Worm (Caenorhabditis elegans): ENCODE measurements around the gene spp-8.

Gene spp-8

DNA sequence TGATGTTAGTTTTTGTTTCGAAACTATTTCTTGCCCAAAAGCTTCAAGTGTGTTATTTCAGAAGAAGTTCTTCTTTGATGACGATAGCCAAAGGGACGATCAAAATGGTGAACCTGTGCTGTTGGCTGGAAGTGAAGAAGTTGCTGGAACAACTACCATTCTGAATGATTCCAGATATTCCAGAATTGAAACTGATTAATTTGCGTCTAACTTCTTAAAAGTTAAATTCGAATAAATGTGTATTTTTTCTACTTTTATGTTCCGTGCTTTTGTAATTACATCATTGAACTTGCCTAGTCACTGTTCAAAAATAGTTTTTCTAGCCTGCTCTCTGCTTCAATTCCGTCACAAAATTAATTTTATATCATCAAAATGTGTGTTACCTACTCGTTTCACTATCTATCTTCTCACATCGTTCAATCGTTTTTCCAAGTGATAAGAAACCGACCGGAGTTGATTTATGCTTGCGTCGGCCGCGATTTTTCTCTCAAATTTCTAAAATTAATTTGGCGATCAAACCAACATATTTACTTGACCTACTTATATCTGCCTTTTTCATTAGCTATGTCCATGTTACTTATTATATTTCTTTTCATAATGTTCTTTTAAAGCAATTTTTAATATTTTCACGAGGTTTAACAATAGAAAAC lies 6.3 kb upstream of the spp-8 start:
- no peak for TF ChIP-seq ceh-13 (GFP tag; optimal IDR thresholded peaks at IDR 0.05)
- TF ChIP-seq tbx-11 (GFP tag; IDR thresholded peaks at IDR 0.05), result no peak
- no peak for TF ChIP-seq hnd-1 (tag; optimal IDR thresholded peaks at IDR 0.05)
- TF ChIP-seq hmbx-1 (tag; optimal IDR thresholded peaks at IDR 0.05), result no peak
- TF ChIP-seq aly-1 (tag; optimal IDR thresholded peaks at IDR 0.05), result no peak
- TF ChIP-seq ama-1 (optimal IDR thresholded peaks at IDR 0.05), result no peak
- TF ChIP-seq B0310.2 (tag; optimal IDR thresholded peaks at IDR 0.05), result no peak
- TF ChIP-seq hmg-4 (GFP tag; optimal IDR thresholded peaks at IDR 0.05), result no peak
- no peak for TF ChIP-seq ets-7 (tag; optimal IDR thresholded peaks at IDR 0.05)
- TF ChIP-seq ceh-36 (tag; optimal IDR thresholded peaks at IDR 0.05), result no peak

DNA sequence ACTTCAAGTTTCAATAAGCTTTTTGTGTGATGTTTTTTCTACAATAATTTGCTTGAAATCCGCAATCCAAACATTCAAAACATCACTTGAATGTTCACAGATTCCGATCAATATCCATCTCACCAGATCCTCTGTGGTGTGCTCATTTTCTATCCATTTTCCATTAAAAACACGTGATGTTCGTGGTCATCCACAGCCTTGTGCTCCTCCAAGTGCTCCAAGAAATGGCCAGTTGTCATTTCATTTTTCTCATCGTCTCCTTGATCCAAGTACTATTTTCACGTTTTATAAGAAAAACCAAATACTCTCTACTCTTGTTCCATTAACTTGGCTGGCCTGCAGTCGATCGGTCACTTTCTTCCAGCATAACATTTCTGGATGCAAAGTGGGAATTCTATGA lies 5.3 kb upstream of the spp-8 start:
- TF ChIP-seq pes-1 (GFP tag; IDR thresholded peaks at IDR 0.05), result no peak
- TF ChIP-seq ceh-36 (tag; optimal IDR thresholded peaks at IDR 0.05), result no peak
- TF ChIP-seq tbx-37 (GFP tag; conservative IDR thresholded peaks at IDR 0.05), result no peak
- TF ChIP-seq ama-1 (optimal IDR thresholded peaks at IDR 0.05), result no peak
- no peak for TF ChIP-seq tbx-11 (GFP tag; IDR thresholded peaks at IDR 0.05)
- no peak for TF ChIP-seq F13C5.2 (tag; optimal IDR thresholded peaks at IDR 0.05)
- no peak for TF ChIP-seq flt-1 (GFP tag; IDR thresholded peaks at IDR 0.05)
- no peak for TF ChIP-seq hnd-1 (tag; optimal IDR thresholded peaks at IDR 0.05)
- no peak for TF ChIP-seq hmg-4 (GFP tag; optimal IDR thresholded peaks at IDR 0.05)
- no peak for TF ChIP-seq sea-1 (GFP tag; conservative IDR thresholded peaks at IDR 0.05)
- TF ChIP-seq aly-1 (tag; optimal IDR thresholded peaks at IDR 0.05), result no peak
- no peak for TF ChIP-seq scrt-1 (GFP tag; IDR thresholded peaks at IDR 0.05)
- no peak for TF ChIP-seq hmbx-1 (tag; optimal IDR thresholded peaks at IDR 0.05)
- TF ChIP-seq B0310.2 (tag; optimal IDR thresholded peaks at IDR 0.05), result no peak

DNA sequence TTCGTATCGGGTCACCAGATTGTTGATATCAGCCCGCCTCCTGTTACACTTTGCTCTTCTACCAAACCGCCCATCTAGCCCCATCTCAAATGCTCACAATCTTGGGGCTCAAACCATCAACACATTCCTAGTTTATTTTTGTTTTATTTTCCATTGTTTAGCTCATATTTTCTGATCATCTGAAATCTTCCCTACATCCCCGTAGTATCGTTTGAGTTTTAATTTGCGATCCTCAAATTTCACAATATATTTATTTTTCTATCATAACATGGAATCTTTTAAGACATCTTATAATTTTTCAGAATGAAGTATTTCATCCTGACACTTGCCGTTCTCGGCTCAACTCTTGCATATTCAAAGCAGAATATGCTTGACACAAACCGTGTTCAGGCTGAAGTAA lies 4.6 kb upstream of the spp-8 start, which contains the start of gene spp-10:
TSS of gene spp-10 (plus strand) at position 301 of the 400 bp plus-strand sequence.
- TF ChIP-seq pes-1 (GFP tag; IDR thresholded peaks at IDR 0.05) (no peak), tra-4 (tag; optimal IDR thresholded peaks at IDR 0.05) (no peak), ceh-13 (GFP tag; optimal IDR thresholded peaks at IDR 0.05) (no peak), hmg-4 (GFP tag; optimal IDR thresholded peaks at IDR 0.05) (no peak), hnd-1 (tag; optimal IDR thresholded peaks at IDR 0.05) (no peak), F13C5.2 (tag; optimal IDR thresholded peaks at IDR 0.05) (no peak), tbx-37 (GFP tag; conservative IDR thresholded peaks at IDR 0.05) (no peak)

DNA sequence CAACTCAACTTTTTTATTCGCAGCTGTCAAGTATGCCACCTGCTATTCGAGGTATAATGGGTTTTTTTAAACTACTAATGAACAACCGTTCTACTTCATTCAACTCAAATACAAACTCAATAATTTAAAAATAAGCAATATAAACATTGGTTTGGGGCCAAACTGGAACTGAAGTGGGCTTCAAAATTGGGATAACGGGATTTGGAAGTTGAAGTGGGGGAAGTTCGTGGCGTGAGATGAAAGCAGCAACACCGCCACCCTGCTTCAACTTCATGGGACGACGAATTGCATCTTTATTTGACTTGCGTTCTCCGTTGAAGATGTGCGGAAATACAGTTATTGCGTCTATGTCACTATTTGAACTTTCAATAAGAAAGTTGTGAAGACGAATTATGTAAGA lies 2.9 kb upstream of the spp-8 start:
- TF ChIP-seq hnd-1 (tag; optimal IDR thresholded peaks at IDR 0.05), result no peak
- TF ChIP-seq ama-1 (optimal IDR thresholded peaks at IDR 0.05), result no peak
- no peak for TF ChIP-seq tra-4 (tag; optimal IDR thresholded peaks at IDR 0.05)
- no peak for TF ChIP-seq ets-7 (tag; optimal IDR thresholded peaks at IDR 0.05)
- TF ChIP-seq B0310.2 (tag; optimal IDR thresholded peaks at IDR 0.05), result no peak
- no peak for TF ChIP-seq tbx-11 (GFP tag; IDR thresholded peaks at IDR 0.05)
- no peak for TF ChIP-seq hmbx-1 (tag; optimal IDR thresholded peaks at IDR 0.05)
- TF ChIP-seq hmg-4 (GFP tag; optimal IDR thresholded peaks at IDR 0.05), result no peak
- no peak for TF ChIP-seq scrt-1 (GFP tag; IDR thresholded peaks at IDR 0.05)
- TF ChIP-seq ceh-36 (tag; optimal IDR thresholded peaks at IDR 0.05), result no peak
- TF ChIP-seq tbx-37 (GFP tag; conservative IDR thresholded peaks at IDR 0.05), result no peak
- no peak for TF ChIP-seq F13C5.2 (tag; optimal IDR thresholded peaks at IDR 0.05)
- TF ChIP-seq flt-1 (GFP tag; IDR thresholded peaks at IDR 0.05), result no peak

DNA sequence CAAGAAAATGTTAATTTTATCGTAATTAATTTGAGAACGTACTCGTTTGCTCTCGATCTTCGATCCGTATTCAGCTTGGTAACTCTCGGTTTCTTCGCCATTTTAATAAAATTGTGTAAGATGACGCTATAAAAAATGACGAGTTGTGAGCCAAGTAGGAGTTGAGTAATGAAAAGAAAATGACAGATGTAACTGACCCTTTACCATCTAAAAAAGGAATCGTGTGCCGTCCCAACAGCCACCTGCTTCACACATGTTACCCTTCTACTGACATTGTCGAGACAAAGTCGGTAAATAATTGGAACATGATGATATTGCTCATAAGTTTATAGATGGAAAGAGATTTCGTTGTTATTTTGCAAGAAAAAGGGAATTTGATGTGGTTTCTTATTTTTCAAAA lies 2.1 kb upstream of the spp-8 start, which contains the start of gene hlh-12:
TSS of gene hlh-12 (minus strand) at position 101 of the 400 bp plus-strand sequence.
- TF ChIP-seq ets-7 (tag; optimal IDR thresholded peaks at IDR 0.05), result no peak
- no peak for TF ChIP-seq sea-1 (GFP tag; conservative IDR thresholded peaks at IDR 0.05)
- no peak for TF ChIP-seq pes-1 (GFP tag; IDR thresholded peaks at IDR 0.05)
- TF ChIP-seq hmbx-1 (tag; optimal IDR thresholded peaks at IDR 0.05), result no peak
- TF ChIP-seq tbx-37 (GFP tag; conservative IDR thresholded peaks at IDR 0.05), result no peak
- no peak for TF ChIP-seq tra-4 (tag; optimal IDR thresholded peaks at IDR 0.05)
- no peak for TF ChIP-seq F13C5.2 (tag; optimal IDR thresholded peaks at IDR 0.05)
- no peak for TF ChIP-seq ama-1 (optimal IDR thresholded peaks at IDR 0.05)
- TF ChIP-seq scrt-1 (GFP tag; IDR thresholded peaks at IDR 0.05), result no peak
- TF ChIP-seq hnd-1 (tag; optimal IDR thresholded peaks at IDR 0.05), result no peak
- TF ChIP-seq aly-1 (tag; optimal IDR thresholded peaks at IDR 0.05), result no peak
- TF ChIP-seq flt-1 (GFP tag; IDR thresholded peaks at IDR 0.05), result no peak
- TF ChIP-seq tbx-11 (GFP tag; IDR thresholded peaks at IDR 0.05), result no peak
- TF ChIP-seq ceh-13 (GFP tag; optimal IDR thresholded peaks at IDR 0.05), result no peak
- TF ChIP-seq hmg-4 (GFP tag; optimal IDR thresholded peaks at IDR 0.05), result no peak

DNA sequence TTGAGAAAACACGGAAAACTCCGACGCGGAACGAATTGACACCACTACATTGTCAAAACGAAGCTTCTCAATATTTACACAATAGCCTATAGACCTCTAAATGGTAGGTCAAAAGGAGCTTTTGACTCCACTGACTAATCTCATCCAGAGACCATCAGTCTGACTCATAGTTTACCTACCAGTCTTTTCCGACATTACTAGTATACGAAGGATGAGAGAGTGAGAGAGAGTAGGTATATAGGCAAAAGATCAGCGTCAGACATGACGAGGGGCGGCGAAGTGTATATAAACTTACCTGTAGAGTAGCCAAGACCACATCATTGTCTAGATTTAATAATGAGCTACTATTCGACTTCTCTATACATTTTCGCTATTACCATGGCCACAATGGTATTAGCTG lies 5.7 kb downstream of the spp-8 start, which contains the start of gene srlf-3:
TSS of gene srlf-3 (plus strand) at position 301 of the 400 bp plus-strand sequence.
- TF ChIP-seq hmg-4 (GFP tag; optimal IDR thresholded peaks at IDR 0.05) (no peak), ceh-36 (tag; optimal IDR thresholded peaks at IDR 0.05) (no peak), F13C5.2 (tag; optimal IDR thresholded peaks at IDR 0.05) (no peak), hnd-1 (tag; optimal IDR thresholded peaks at IDR 0.05) (no peak), hmbx-1 (tag; optimal IDR thresholded peaks at IDR 0.05) (no peak), B0310.2 (tag; optimal IDR thresholded peaks at IDR 0.05) (no peak), ama-1 (optimal IDR thresholded peaks at IDR 0.05) (no peak), tbx-37 (GFP tag; conservative IDR thresholded peaks at IDR 0.05) (no peak), sea-1 (GFP tag; conservative IDR thresholded peaks at IDR 0.05) (no peak), flt-1 (GFP tag; IDR thresholded peaks at IDR 0.05) (no peak), aly-1 (tag; optimal IDR thresholded peaks at IDR 0.05) (no peak), ceh-13 (GFP tag; optimal IDR thresholded peaks at IDR 0.05) (no peak), pes-1 (GFP tag; IDR thresholded peaks at IDR 0.05) (no peak), tra-4 (tag; optimal IDR thresholded peaks at IDR 0.05) (no peak), tbx-11 (GFP tag; IDR thresholded peaks at IDR 0.05) (no peak), ets-7 (tag; optimal IDR thresholded peaks at IDR 0.05) (no peak), scrt-1 (GFP tag; IDR thresholded peaks at IDR 0.05) (no peak)

DNA sequence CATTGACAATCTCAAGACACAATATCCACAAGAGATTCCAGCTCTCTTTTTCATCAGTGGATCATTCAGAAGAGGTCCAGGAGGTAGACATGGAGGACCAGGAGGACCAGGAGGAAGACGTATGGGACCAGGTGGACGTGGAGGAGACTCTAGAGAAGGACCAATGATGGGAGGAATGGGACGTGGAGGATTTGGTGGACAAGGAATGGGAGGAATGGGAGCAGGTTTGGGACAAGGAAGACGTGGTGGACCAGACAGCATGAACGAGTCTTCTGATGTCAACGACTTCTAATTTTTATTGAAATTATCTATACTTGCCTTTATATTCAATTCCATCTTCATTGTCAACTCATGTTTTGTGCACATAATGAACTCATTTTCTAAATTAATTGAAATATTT lies 6.6 kb downstream of the spp-8 start:
- TF ChIP-seq F13C5.2 (tag; optimal IDR thresholded peaks at IDR 0.05), result no peak
